Worm (Caenorhabditis elegans) whole organism, early embryonic: ENCODE results near the gene rpn-6.1.

Source experiments
- B0310.2 ChIP-seq: sonication (generic microtip); optimal IDR thresholded peaks from 2 replicates; lab custom pipeline; 2016; ENCODE audit warnings: mild to moderate bottlenecking, missing genetic modification characterization, missing compliant biosample characterization
- F13C5.2 ChIP-seq: sonication (generic microtip); optimal IDR thresholded peaks from 2 replicates; lab custom pipeline; 2017; ENCODE audit warnings: mild to moderate bottlenecking, missing genetic modification characterization, inconsistent platforms, missing compliant biosample characterization
- aly-1 ChIP-seq: sonication (generic microtip); optimal IDR thresholded peaks from 2 replicates; lab custom pipeline; 2016; ENCODE audit warnings: missing genetic modification characterization, missing compliant biosample characterization
- ama-1 ChIP-seq: fragments of 150-350 bp; optimal IDR thresholded peaks from 2 replicates; lab custom pipeline; 2014
- ceh-13 ChIP-seq: fragments of 200-800 bp; sonication (Bioruptor generic); optimal IDR thresholded peaks from 2 replicates; lab custom pipeline; 2018; ENCODE audit warnings: mild to moderate bottlenecking, missing genetic modification characterization, missing compliant biosample characterization
- ceh-36 ChIP-seq: sonication (generic microtip); optimal IDR thresholded peaks from 2 replicates; lab custom pipeline; 2016; ENCODE audit warnings: missing genetic modification characterization, inconsistent platforms, missing compliant biosample characterization
- ets-7 ChIP-seq: sonication (generic microtip); optimal IDR thresholded peaks from 2 replicates; lab custom pipeline; 2016; ENCODE audit warnings: missing genotype, missing genetic modification characterization, missing compliant biosample characterization
- flt-1 ChIP-seq: fragments of 200-800 bp; sonication (Bioruptor generic); IDR thresholded peaks from 2 replicates; pipeline ENCODE4 v1.3.6; 2022; ENCODE audit warnings: missing genetic modification characterization, missing compliant biosample characterization
- hmbx-1 ChIP-seq: sonication (generic microtip); optimal IDR thresholded peaks from 2 replicates; lab custom pipeline; 2016; ENCODE audit warnings: mild to moderate bottlenecking, missing genetic modification characterization, missing compliant biosample characterization
- hmg-4 ChIP-seq: fragments of 200-800 bp; sonication (Bioruptor generic); optimal IDR thresholded peaks from 2 replicates; lab custom pipeline; 2018; ENCODE audit warnings: mild to moderate bottlenecking, missing genetic modification characterization, missing compliant biosample characterization
- hnd-1 ChIP-seq: sonication (generic microtip); optimal IDR thresholded peaks from 2 replicates; lab custom pipeline; 2016; ENCODE audit warnings: missing genetic modification characterization, missing compliant biosample characterization
- pes-1 ChIP-seq: fragments of 200-800 bp; sonication (Bioruptor generic); IDR thresholded peaks from 2 replicates; pipeline ENCODE4 v1.3.6; 2022; ENCODE audit warnings: missing genetic modification reagents, missing genetic modification characterization, missing compliant biosample characterization
- scrt-1 ChIP-seq: fragments of 200-800 bp; sonication (Bioruptor generic); IDR thresholded peaks from 2 replicates; pipeline ENCODE4 v1.3.6; 2022; ENCODE audit warnings: missing genetic modification characterization, missing compliant biosample characterization
- sea-1 ChIP-seq: fragments of 200-800 bp; sonication (Bioruptor generic); conservative IDR thresholded peaks from 2 replicates; pipeline ENCODE4 v1.3.6; 2022; ENCODE audit warnings: missing genetic modification characterization, missing compliant biosample characterization
- tbx-11 ChIP-seq: fragments of 200-800 bp; sonication (Bioruptor generic); IDR thresholded peaks from 2 replicates; pipeline ENCODE4 v1.3.6; 2022; ENCODE audit warnings: missing genetic modification characterization, missing compliant biosample characterization
- tbx-37 ChIP-seq: fragments of 200-800 bp; sonication (Bioruptor generic); conservative IDR thresholded peaks from 2 replicates; pipeline ENCODE4 v1.3.6; 2022; ENCODE audit warnings: missing genetic modification reagents, missing genetic modification characterization, missing compliant biosample characterization
- tra-4 ChIP-seq: sonication (generic microtip); optimal IDR thresholded peaks from 2 replicates; lab custom pipeline; 2017; ENCODE audit warnings: missing genetic modification characterization, missing compliant biosample characterization

The rpn-6.1 gene

DNA sequence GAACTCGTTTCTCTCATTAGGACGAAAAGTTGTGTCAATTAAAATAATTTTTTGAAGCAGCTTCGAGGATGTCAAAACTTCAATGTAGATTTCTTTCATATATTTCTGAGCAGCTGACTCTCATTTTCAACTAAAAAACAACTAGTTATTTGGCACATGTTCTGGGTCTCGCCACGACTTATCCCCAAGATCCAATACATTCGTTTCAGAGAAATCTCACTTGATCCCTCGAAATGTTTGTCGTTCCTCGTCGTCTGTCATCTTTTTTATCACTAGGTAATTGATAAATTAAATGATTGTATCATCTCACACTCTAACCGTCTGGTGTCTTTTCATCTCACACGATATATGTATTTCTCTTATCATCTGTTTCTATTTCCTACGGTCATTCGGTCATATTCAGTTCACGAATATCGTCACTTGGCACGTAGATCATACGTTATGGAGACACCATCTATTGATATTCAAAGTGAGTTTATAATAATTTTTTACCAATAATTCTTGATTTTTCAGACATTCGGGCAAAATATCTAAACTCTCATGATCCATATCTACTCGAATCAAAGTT is at the start of gene rpn-6.1, which contains the start of gene F57B9.1:
TSS of gene rpn-6.1 (minus strand) at position 65 of the 568 bp plus-strand sequence.
TSS of gene F57B9.1 (plus strand) at position 154 of the 568 bp plus-strand sequence.
- TF ChIP-seq scrt-1 (GFP tag; lab: Robert Waterston, UW) = no peak
- TF ChIP-seq tbx-37 = no peak
- no peak for TF ChIP-seq F13C5.2
- no peak for TF ChIP-seq aly-1
- no peak for TF ChIP-seq tra-4 (tag; lab: Kevin White, UChicago)
- TF ChIP-seq hmg-4 (GFP tag; lab: Kevin White, UChicago) = no peak
- no peak for TF ChIP-seq hmbx-1 (tag; lab: Kevin White, UChicago)
- TF ChIP-seq ceh-36 (tag; lab: Kevin White, UChicago) = no peak
- no peak for TF ChIP-seq hnd-1 (tag; lab: Kevin White, UChicago)
- no peak for TF ChIP-seq pes-1 (GFP tag; lab: Robert Waterston, UW)
- TF ChIP-seq ama-1 (lab: Kevin White, UChicago) = no peak
- no peak for TF ChIP-seq flt-1
- TF ChIP-seq B0310.2 (tag; lab: Kevin White, UChicago) = no peak
- no peak for TF ChIP-seq sea-1 (GFP tag; lab: Robert Waterston, UW)

DNA sequence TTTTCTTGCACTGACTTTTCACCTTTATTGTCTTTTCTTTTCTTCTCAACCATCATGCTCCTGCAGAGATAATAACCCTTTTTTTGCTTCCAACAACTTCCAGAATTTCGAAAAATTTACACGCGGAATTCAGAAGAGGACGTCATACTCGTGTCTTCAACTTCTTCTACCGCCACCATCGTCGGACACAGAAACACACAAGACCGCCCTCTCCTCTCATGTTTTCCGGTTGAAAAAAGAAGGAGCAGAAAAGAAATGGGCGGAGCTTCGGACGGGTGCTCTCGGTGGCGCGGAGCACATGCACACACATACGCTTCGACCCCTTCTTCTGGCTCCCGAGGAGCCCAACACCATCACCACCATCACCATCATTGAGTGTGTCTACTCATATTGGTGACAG is 47.0 kb upstream of the rpn-6.1 start, which contains the start of gene lgc-38:
TSS of gene lgc-38 (plus strand) at position 301 of the 400 bp plus-strand sequence.
- no peak for TF ChIP-seq F13C5.2
- TF ChIP-seq hnd-1 (tag; lab: Kevin White, UChicago) = no peak
- TF ChIP-seq ceh-13 (GFP tag; lab: Kevin White, UChicago) = no peak
- no peak for TF ChIP-seq ceh-36 (tag; lab: Kevin White, UChicago)
- no peak for TF ChIP-seq tbx-37
- no peak for TF ChIP-seq tra-4 (tag; lab: Kevin White, UChicago)

DNA sequence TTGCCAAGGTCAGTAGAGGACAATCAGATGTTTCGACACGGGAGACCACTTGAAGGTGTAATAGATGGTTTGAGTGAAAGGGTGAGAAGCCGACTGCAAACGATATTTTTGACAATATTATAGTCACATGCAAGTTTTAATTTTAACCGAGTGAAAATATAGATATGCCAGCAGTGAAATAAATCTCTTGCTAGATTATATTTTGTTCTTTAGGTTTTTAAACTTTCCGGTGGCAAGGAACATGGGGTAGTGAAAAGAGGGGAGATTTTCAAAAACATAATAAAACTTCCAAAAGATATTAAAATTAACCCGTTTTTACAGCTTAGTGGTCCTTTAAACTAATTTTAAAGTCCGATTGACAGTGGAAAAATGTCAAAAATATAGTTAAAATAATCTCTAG is 43.5 kb upstream of the rpn-6.1 start, which contains the start of gene C06E8.5:
TSS of gene C06E8.5 (minus strand) at position 101 of the 400 bp plus-strand sequence.
- TF ChIP-seq tbx-11 (GFP tag; lab: Robert Waterston, UW) = no peak
- no peak for TF ChIP-seq aly-1
- no peak for TF ChIP-seq scrt-1 (GFP tag; lab: Robert Waterston, UW)
- TF ChIP-seq ets-7 (tag; lab: Kevin White, UChicago) = no peak
- TF ChIP-seq F13C5.2 = no peak
- no peak for TF ChIP-seq tbx-37
- TF ChIP-seq hmbx-1 (tag; lab: Kevin White, UChicago) = no peak
- TF ChIP-seq ama-1 (lab: Kevin White, UChicago) = no peak
- no peak for TF ChIP-seq sea-1 (GFP tag; lab: Robert Waterston, UW)
- TF ChIP-seq ceh-36 (tag; lab: Kevin White, UChicago) = no peak

DNA sequence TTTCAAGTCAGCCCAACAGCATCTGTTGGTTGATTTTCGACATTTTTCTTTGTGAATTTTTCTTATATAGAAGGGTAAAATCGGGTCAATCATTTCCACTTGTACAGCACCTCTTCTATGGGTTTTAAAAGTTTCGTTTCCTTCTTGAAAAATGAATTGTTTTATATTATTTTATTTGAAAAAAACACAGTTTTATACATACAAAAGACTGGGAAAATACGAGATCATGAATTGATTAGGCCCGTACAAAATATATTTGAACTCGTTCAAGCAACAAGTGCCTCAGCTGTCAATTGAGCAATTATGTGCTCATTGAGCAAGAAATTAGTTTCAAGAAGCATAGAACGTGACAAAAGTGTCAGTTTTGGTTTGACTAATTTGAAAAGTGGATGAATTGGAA is 40.3 kb upstream of the rpn-6.1 start:
- no peak for TF ChIP-seq hnd-1 (tag; lab: Kevin White, UChicago)
- TF ChIP-seq aly-1 = no peak
- TF ChIP-seq hmbx-1 (tag; lab: Kevin White, UChicago) = no peak
- TF ChIP-seq tbx-37 = no peak
- no peak for TF ChIP-seq flt-1
- no peak for TF ChIP-seq hmg-4 (GFP tag; lab: Kevin White, UChicago)
- TF ChIP-seq ceh-13 (GFP tag; lab: Kevin White, UChicago) = no peak
- no peak for TF ChIP-seq F13C5.2
- TF ChIP-seq tra-4 (tag; lab: Kevin White, UChicago) = no peak
- no peak for TF ChIP-seq pes-1 (GFP tag; lab: Robert Waterston, UW)
- no peak for TF ChIP-seq tbx-11 (GFP tag; lab: Robert Waterston, UW)
- no peak for TF ChIP-seq sea-1 (GFP tag; lab: Robert Waterston, UW)
- no peak for TF ChIP-seq ets-7 (tag; lab: Kevin White, UChicago)

DNA sequence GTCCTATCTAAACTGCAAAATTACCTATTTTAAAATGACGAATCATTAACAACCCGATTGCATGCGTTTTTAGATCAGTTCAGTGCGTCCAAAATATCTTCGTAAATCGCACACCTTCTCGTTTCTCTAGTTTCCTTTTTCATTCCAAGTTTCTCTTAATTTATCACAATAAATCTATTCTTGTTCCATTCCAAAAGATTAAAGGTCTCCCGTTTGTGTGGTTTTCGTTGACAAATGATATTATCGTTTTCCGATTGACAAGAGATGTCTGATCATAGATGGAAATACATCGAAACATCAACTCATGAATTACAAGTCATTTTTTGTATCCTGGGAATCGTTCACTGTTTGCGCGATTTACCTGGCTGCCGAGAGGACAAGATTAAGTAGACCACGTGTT is 31.4 kb upstream of the rpn-6.1 start:
- TF ChIP-seq hmg-4 (GFP tag; lab: Kevin White, UChicago) (no peak), aly-1 (no peak), scrt-1 (GFP tag; lab: Robert Waterston, UW) (no peak), ets-7 (tag; lab: Kevin White, UChicago) (no peak), tbx-11 (GFP tag; lab: Robert Waterston, UW) (no peak), ceh-36 (tag; lab: Kevin White, UChicago) (no peak), ceh-13 (GFP tag; lab: Kevin White, UChicago) (no peak), hmbx-1 (tag; lab: Kevin White, UChicago) (no peak), flt-1 (no peak), ama-1 (lab: Kevin White, UChicago) (no peak), tra-4 (tag; lab: Kevin White, UChicago) (no peak), tbx-37 (no peak), F13C5.2 (no peak), hnd-1 (tag; lab: Kevin White, UChicago) (no peak), B0310.2 (tag; lab: Kevin White, UChicago) (no peak), pes-1 (GFP tag; lab: Robert Waterston, UW) (no peak), sea-1 (GFP tag; lab: Robert Waterston, UW) (no peak)

DNA sequence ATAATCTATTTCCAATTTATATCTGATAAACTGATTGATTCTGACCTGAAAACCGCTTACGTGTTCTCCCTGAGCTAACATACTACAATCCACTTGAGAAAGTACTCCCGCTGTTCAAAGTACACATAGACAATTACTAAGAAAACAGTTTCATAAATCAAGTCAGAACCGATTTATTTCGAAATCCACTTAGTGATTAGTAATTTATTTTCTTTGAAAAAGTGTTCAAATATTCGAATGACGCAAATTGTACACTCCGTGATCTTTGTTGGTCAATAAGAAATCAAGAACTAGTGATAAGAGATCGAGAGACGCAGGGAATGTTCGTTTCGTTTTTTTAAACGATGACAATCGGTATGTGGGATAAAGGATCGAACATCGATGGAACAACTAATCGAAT is 30.7 kb upstream of the rpn-6.1 start:
- no peak for TF ChIP-seq aly-1
- no peak for TF ChIP-seq hmg-4 (GFP tag; lab: Kevin White, UChicago)
- no peak for TF ChIP-seq scrt-1 (GFP tag; lab: Robert Waterston, UW)
- no peak for TF ChIP-seq tbx-11 (GFP tag; lab: Robert Waterston, UW)
- no peak for TF ChIP-seq hmbx-1 (tag; lab: Kevin White, UChicago)
- no peak for TF ChIP-seq ceh-13 (GFP tag; lab: Kevin White, UChicago)
- no peak for TF ChIP-seq hnd-1 (tag; lab: Kevin White, UChicago)

DNA sequence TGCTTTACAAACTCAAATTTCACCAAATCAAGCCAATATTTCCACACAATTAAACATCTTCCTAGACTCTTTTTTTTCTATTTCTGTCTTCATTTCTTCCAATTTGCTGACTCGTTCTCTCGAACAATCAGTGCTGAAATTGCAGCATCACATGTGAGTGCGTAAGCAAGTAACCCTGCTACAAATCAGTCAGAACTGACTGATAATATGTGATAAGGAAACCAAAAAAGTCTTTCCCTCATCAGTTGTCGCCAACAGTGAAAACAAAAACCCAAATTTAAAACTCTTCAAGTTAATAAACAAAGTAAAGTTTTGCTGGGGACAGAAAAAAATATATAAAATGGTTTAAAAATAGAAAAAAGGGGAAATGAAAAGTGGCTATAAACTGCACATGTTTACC is 29.7 kb upstream of the rpn-6.1 start:
- TF ChIP-seq ets-7 (tag; lab: Kevin White, UChicago) = no peak
- TF ChIP-seq hmg-4 (GFP tag; lab: Kevin White, UChicago) = no peak
- no peak for TF ChIP-seq tbx-11 (GFP tag; lab: Robert Waterston, UW)
- no peak for TF ChIP-seq ceh-13 (GFP tag; lab: Kevin White, UChicago)
- no peak for TF ChIP-seq scrt-1 (GFP tag; lab: Robert Waterston, UW)
- no peak for TF ChIP-seq hmbx-1 (tag; lab: Kevin White, UChicago)
- TF ChIP-seq aly-1 = no peak
- no peak for TF ChIP-seq flt-1
- TF ChIP-seq tra-4 (tag; lab: Kevin White, UChicago) = no peak
- TF ChIP-seq F13C5.2 = no peak
- TF ChIP-seq tbx-37 = no peak
- no peak for TF ChIP-seq hnd-1 (tag; lab: Kevin White, UChicago)
- no peak for TF ChIP-seq ama-1 (lab: Kevin White, UChicago)
- TF ChIP-seq ceh-36 (tag; lab: Kevin White, UChicago) = no peak
- no peak for TF ChIP-seq sea-1 (GFP tag; lab: Robert Waterston, UW)
- TF ChIP-seq B0310.2 (tag; lab: Kevin White, UChicago) = no peak
- TF ChIP-seq pes-1 (GFP tag; lab: Robert Waterston, UW) = no peak
